Fruit fly (Drosophila melanogaster): ENCODE results near the gene dsh.
A peak's percentile ranks its signal among the peaks of the same experiment; 100 is the strongest.

The dsh gene

DNA sequence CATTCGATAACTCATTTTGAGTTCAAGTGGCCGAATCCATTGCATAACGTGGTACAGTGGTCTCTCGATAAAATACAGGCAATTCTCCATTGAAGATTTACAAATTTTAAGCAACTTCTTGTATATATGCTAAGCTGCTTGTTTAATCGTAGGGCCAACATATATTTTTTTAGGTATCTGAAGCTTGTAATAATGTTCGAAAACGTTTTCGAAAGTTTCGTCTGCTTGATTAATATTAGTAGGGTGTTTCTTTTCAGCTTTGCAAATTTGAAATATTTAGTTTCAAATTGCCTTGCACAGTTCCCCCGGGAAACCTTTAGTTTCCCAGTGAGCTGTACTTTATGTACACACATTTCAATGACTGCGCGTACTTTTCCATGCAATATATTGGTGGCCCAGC lies 24.1 kb downstream of the dsh start (continued):
- TF ChIP-seq Pdp1 (GFP tag; optimal IDR thresholded peaks at IDR 0.05) (peak in 1 of 2 experiments; percentile 11), CG34224 (GFP tag; IDR thresholded peaks at IDR 0.05; ENCODE audit: partially characterized antibody) (no peak), CG4424 (GFP tag; optimal IDR thresholded peaks at IDR 0.05) (no peak), sr (GFP tag; IDR thresholded peaks at IDR 0.05) (no peak), fd102C (GFP tag; optimal IDR thresholded peaks at IDR 0.05) (no peak), pnt (GFP tag; optimal IDR thresholded peaks at IDR 0.05) (no peak), Dip3 (GFP tag; optimal IDR thresholded peaks at IDR 0.05) (no peak), CG9876 (GFP tag; optimal IDR thresholded peaks at IDR 0.05) (no peak), CG2202 (tag; optimal IDR thresholded peaks at IDR 0.05) (no peak), gem (tag; optimal IDR thresholded peaks at IDR 0.05) (peak; percentile 51), grau (tag; optimal IDR thresholded peaks at IDR 0.05) (peak; percentile 61), Fer2 (tag; optimal IDR thresholded peaks at IDR 0.05) (no peak), Nf-YC (tag; optimal IDR thresholded peaks at IDR 0.05) (no peak), zfh2 (GFP tag; optimal IDR thresholded peaks at IDR 0.05) (no peak), CG12155 (GFP tag; optimal IDR thresholded peaks at IDR 0.05) (no peak), Hr51 (GFP tag; optimal IDR thresholded peaks at IDR 0.05) (peak in 1 of 2 experiments; percentile 16), wek (GFP tag; optimal IDR thresholded peaks at IDR 0.05) (no peak), cwo (GFP tag; optimal IDR thresholded peaks at IDR 0.05) (no peak), CG43689 (GFP tag; IDR thresholded peaks at IDR 0.05) (no peak), CG13775 (GFP tag; optimal IDR thresholded peaks at IDR 0.05) (no peak), CG11504 (tag; optimal IDR thresholded peaks at IDR 0.05) (peak; percentile 31), CG11085 (GFP tag; IDR thresholded peaks at IDR 0.05) (no peak), Sin3A (optimal IDR thresholded peaks at IDR 0.05) (no peak), CG10543 (GFP tag; optimal IDR thresholded peaks at IDR 0.05) (no peak), chinmo (GFP tag; IDR thresholded peaks at IDR 0.05; ENCODE audit: partially characterized antibody) (no peak), CG4328 (GFP tag; optimal IDR thresholded peaks at IDR 0.05) (no peak), CoRest (tag; optimal IDR thresholded peaks at IDR 0.05) (peak; percentile 36), fd3F (GFP tag; optimal IDR thresholded peaks at IDR 0.05) (no peak), CG1233 (GFP tag; optimal IDR thresholded peaks at IDR 0.05) (no peak), E2f2 (GFP tag; IDR thresholded peaks at IDR 0.05) (no peak), sd (tag; optimal IDR thresholded peaks at IDR 0.05) (no peak), CG12104 (GFP tag; optimal IDR thresholded peaks at IDR 0.05) (no peak), Blimp-1 (GFP tag; optimal IDR thresholded peaks at IDR 0.05) (peak; percentile 2), mld (GFP tag; IDR thresholded peaks at IDR 0.05; ENCODE audit: partially characterized antibody) (no peak), br (optimal IDR thresholded peaks at IDR 0.05) (no peak), twi (tag; optimal IDR thresholded peaks at IDR 0.05) (no peak), kni (GFP tag; optimal IDR thresholded peaks at IDR 0.05) (no peak), Bdp1 (GFP tag; optimal IDR thresholded peaks at IDR 0.05) (no peak), dati (GFP tag; IDR thresholded peaks at IDR 0.05) (no peak), ind (GFP tag; optimal IDR thresholded peaks at IDR 0.05) (peak; percentile 16), CG7839 (tag; optimal IDR thresholded peaks at IDR 0.05) (peak; percentile 34), B-H1 (GFP tag; IDR thresholded peaks at IDR 0.05) (no peak), ssp (GFP tag; IDR thresholded peaks at IDR 0.05) (no peak), dmrt99B (tag; optimal IDR thresholded peaks at IDR 0.05) (peak; percentile 44), CG31388 (GFP tag; optimal IDR thresholded peaks at IDR 0.05) (no peak), Dp (GFP tag; optimal IDR thresholded peaks at IDR 0.05) (no peak), Lim3 (GFP tag; IDR thresholded peaks at IDR 0.05) (no peak), nerfin-1 (tag; optimal IDR thresholded peaks at IDR 0.05) (no peak), slbo (GFP tag; IDR thresholded peaks at IDR 0.05) (0 out of 2 replicates have a peak, but pooled peaks have one; percentile 12), CG10274 (GFP tag; optimal IDR thresholded peaks at IDR 0.05) (no peak), BtbVII (GFP tag; optimal IDR thresholded peaks at IDR 0.05) (no peak)

Data from whole organism, embryonic.